Fruit fly (Drosophila melanogaster): ENCODE results near the gene CG34258.

dm6 chr3L:19991714-19992231 is 40.0 kb upstream of the CG34258 start, which contains the start of the genes CG7646 and Nca:
- no peak for TF ChIP-seq CG14655 (GFP tag; optimal IDR thresholded peaks at IDR 0.05)
- TF ChIP-seq EcR (GFP tag; optimal IDR thresholded peaks at IDR 0.05): no peak
- no peak for TF ChIP-seq CG8301 (tag; optimal IDR thresholded peaks at IDR 0.05)

Data from whole organism, pupa.